Worm (Caenorhabditis elegans): ENCODE measurements around the gene F22E5.20.
"Not testable (repeated sequence)": the region's sequence is repeated elsewhere in the genome, so short reads cannot be mapped to it uniquely, and the experiment has no call there.

Gene F22E5.20

ce11 chrII:2673534-2673933, at the start of gene F22E5.20, which contains the start of gene F22E5.1:
F22E5.20 (minus strand) TSS chrII:2673634.
F22E5.1 (plus strand) TSS chrII:2673775.
- not testable (repeated sequence) for TF ChIP-seq flt-1 (GFP tag; IDR thresholded peaks at IDR 0.05); F13C5.2 (tag; optimal IDR thresholded peaks at IDR 0.05); ceh-36 (tag; optimal IDR thresholded peaks at IDR 0.05)

ce11 chrII:2721992-2722391, 48.6 kb upstream of the F22E5.20 start:
- TF ChIP-seq ceh-36 (tag; optimal IDR thresholded peaks at IDR 0.05) (no peak), tbx-37 (GFP tag; conservative IDR thresholded peaks at IDR 0.05) (no peak), ama-1 (optimal IDR thresholded peaks at IDR 0.05) (no peak), hmbx-1 (tag; optimal IDR thresholded peaks at IDR 0.05) (no peak), sea-1 (GFP tag; conservative IDR thresholded peaks at IDR 0.05) (no peak), aly-1 (tag; optimal IDR thresholded peaks at IDR 0.05) (no peak), hnd-1 (tag; optimal IDR thresholded peaks at IDR 0.05) (no peak)

- TF ChIP-seq hnd-1 (tag; optimal IDR thresholded peaks at IDR 0.05) (no peak), pes-1 (GFP tag; IDR thresholded peaks at IDR 0.05) (no peak), hmbx-1 (tag; optimal IDR thresholded peaks at IDR 0.05) (no peak), tbx-11 (GFP tag; IDR thresholded peaks at IDR 0.05) (no peak), ama-1 (optimal IDR thresholded peaks at IDR 0.05) (no peak), flt-1 (GFP tag; IDR thresholded peaks at IDR 0.05) (no peak), ceh-36 (tag; optimal IDR thresholded peaks at IDR 0.05) (no peak), scrt-1 (GFP tag; IDR thresholded peaks at IDR 0.05) (no peak), ceh-13 (GFP tag; optimal IDR thresholded peaks at IDR 0.05) (no peak), ets-7 (tag; optimal IDR thresholded peaks at IDR 0.05) (no peak), aly-1 (tag; optimal IDR thresholded peaks at IDR 0.05) (no peak), B0310.2 (tag; optimal IDR thresholded peaks at IDR 0.05) (no peak), hmg-4 (GFP tag; optimal IDR thresholded peaks at IDR 0.05) (no peak), tra-4 (tag; optimal IDR thresholded peaks at IDR 0.05) (no peak), sea-1 (GFP tag; conservative IDR thresholded peaks at IDR 0.05) (no peak), F13C5.2 (tag; optimal IDR thresholded peaks at IDR 0.05) (no peak)
These were observed 45.8 kb upstream of the F22E5.20 start for ce11 chrII:2719212-2719611.

- TF ChIP-seq B0310.2 (tag; optimal IDR thresholded peaks at IDR 0.05) (no peak), ets-7 (tag; optimal IDR thresholded peaks at IDR 0.05) (no peak), sea-1 (GFP tag; conservative IDR thresholded peaks at IDR 0.05) (no peak), hmbx-1 (tag; optimal IDR thresholded peaks at IDR 0.05) (no peak)
These were observed 43.9 kb upstream of the F22E5.20 start, which contains the start of gene T05A8.3 for ce11 chrII:2717335-2717734. T05A8.3 (minus strand) TSS chrII:2717435.

ce11 chrII:2710919-2711318, 37.5 kb upstream of the F22E5.20 start, which contains the start of gene T05A8.2:
T05A8.2 (minus strand) TSS chrII:2711019.
- TF ChIP-seq F13C5.2 (tag; optimal IDR thresholded peaks at IDR 0.05) (no peak), hmg-4 (GFP tag; optimal IDR thresholded peaks at IDR 0.05) (no peak), aly-1 (tag; optimal IDR thresholded peaks at IDR 0.05) (no peak), tra-4 (tag; optimal IDR thresholded peaks at IDR 0.05) (no peak), tbx-11 (GFP tag; IDR thresholded peaks at IDR 0.05) (no peak), ama-1 (optimal IDR thresholded peaks at IDR 0.05) (no peak), scrt-1 (GFP tag; IDR thresholded peaks at IDR 0.05) (no peak), B0310.2 (tag; optimal IDR thresholded peaks at IDR 0.05) (no peak)

ce11 chrII:2709942-2710341, 36.5 kb upstream of the F22E5.20 start, which contains the start of gene T05A8.1:
T05A8.1 (minus strand) TSS chrII:2710042.
- TF ChIP-seq hnd-1 (tag; optimal IDR thresholded peaks at IDR 0.05) (no peak), hmbx-1 (tag; optimal IDR thresholded peaks at IDR 0.05) (no peak), hmg-4 (GFP tag; optimal IDR thresholded peaks at IDR 0.05) (no peak)

- TF ChIP-seq scrt-1 (GFP tag; IDR thresholded peaks at IDR 0.05), result no peak
- TF ChIP-seq ceh-13 (GFP tag; optimal IDR thresholded peaks at IDR 0.05), result no peak
- TF ChIP-seq hmbx-1 (tag; optimal IDR thresholded peaks at IDR 0.05), result no peak
- TF ChIP-seq ceh-36 (tag; optimal IDR thresholded peaks at IDR 0.05), result no peak
- TF ChIP-seq flt-1 (GFP tag; IDR thresholded peaks at IDR 0.05), result no peak
- TF ChIP-seq ama-1 (optimal IDR thresholded peaks at IDR 0.05), result no peak
- no peak for TF ChIP-seq hnd-1 (tag; optimal IDR thresholded peaks at IDR 0.05)
- TF ChIP-seq aly-1 (tag; optimal IDR thresholded peaks at IDR 0.05), result no peak
- TF ChIP-seq pes-1 (GFP tag; IDR thresholded peaks at IDR 0.05), result no peak
- TF ChIP-seq tbx-37 (GFP tag; conservative IDR thresholded peaks at IDR 0.05), result no peak
These were observed 34.4 kb upstream of the F22E5.20 start, which contains the start of gene Y47G7B.2 for ce11 chrII:2707872-2708271. Y47G7B.2 (minus strand) TSS chrII:2708014.

- TF ChIP-seq ets-7 (tag; optimal IDR thresholded peaks at IDR 0.05), result no peak
- no peak for TF ChIP-seq flt-1 (GFP tag; IDR thresholded peaks at IDR 0.05)
- TF ChIP-seq aly-1 (tag; optimal IDR thresholded peaks at IDR 0.05), result no peak
- no peak for TF ChIP-seq tbx-11 (GFP tag; IDR thresholded peaks at IDR 0.05)
- TF ChIP-seq ceh-36 (tag; optimal IDR thresholded peaks at IDR 0.05), result no peak
- no peak for TF ChIP-seq ama-1 (optimal IDR thresholded peaks at IDR 0.05)
- TF ChIP-seq B0310.2 (tag; optimal IDR thresholded peaks at IDR 0.05), result no peak
- TF ChIP-seq pes-1 (GFP tag; IDR thresholded peaks at IDR 0.05), result no peak
- TF ChIP-seq F13C5.2 (tag; optimal IDR thresholded peaks at IDR 0.05), result no peak
- no peak for TF ChIP-seq scrt-1 (GFP tag; IDR thresholded peaks at IDR 0.05)
These were observed 31.8 kb upstream of the F22E5.20 start, which contains the start of gene srh-128 for ce11 chrII:2705200-2705599. srh-128 (minus strand) TSS chrII:2705300.

- TF ChIP-seq F13C5.2 (tag; optimal IDR thresholded peaks at IDR 0.05), result no peak
- no peak for TF ChIP-seq hmg-4 (GFP tag; optimal IDR thresholded peaks at IDR 0.05)
- no peak for TF ChIP-seq B0310.2 (tag; optimal IDR thresholded peaks at IDR 0.05)
- TF ChIP-seq tbx-37 (GFP tag; conservative IDR thresholded peaks at IDR 0.05), result no peak
- TF ChIP-seq ama-1 (optimal IDR thresholded peaks at IDR 0.05), result no peak
- no peak for TF ChIP-seq tbx-11 (GFP tag; IDR thresholded peaks at IDR 0.05)
- TF ChIP-seq scrt-1 (GFP tag; IDR thresholded peaks at IDR 0.05), result no peak
These were observed 29.3 kb upstream of the F22E5.20 start, which contains the start of gene sri-60 for ce11 chrII:2702757-2703156. sri-60 (minus strand) TSS chrII:2702857.

Data from whole organism, early embryonic.